Fruit fly (Drosophila melanogaster): Measurements from ENCODE around the gene Slbp.

The Slbp gene

dm6 chr3R:29130902-29131621, 22.0 kb downstream of the Slbp start, which contains the start of the genes dgt6 and Vha100-1:
Gene dgt6 (minus strand): TSS chr3R:29130972.
Gene Vha100-1 (plus strand): TSS chr3R:29131193.
- TF ChIP-seq Dbx (GFP tag; IDR thresholded peaks at IDR 0.05) (peak; percentile 43; the same call in 1 of the 3 replicates), CG4820 (GFP tag; optimal IDR thresholded peaks at IDR 0.05) (peak; percentile 29), CG2116 (GFP tag; optimal IDR thresholded peaks at IDR 0.05) (peak; percentile 57), pnt (GFP tag; optimal IDR thresholded peaks at IDR 0.05) (no peak), CG12659 (GFP tag; optimal IDR thresholded peaks at IDR 0.05) (peak; percentile 49), cg (GFP tag; optimal IDR thresholded peaks at IDR 0.05) (no peak), CG10654 (GFP tag; optimal IDR thresholded peaks at IDR 0.05) (peak; percentile 22), Med (GFP tag) (peak; percentile 74), Pdp1 (GFP tag; optimal IDR thresholded peaks at IDR 0.05) (peak in 1 of 2 experiments; percentile 61), lola (GFP tag; optimal IDR thresholded peaks at IDR 0.05) (peak in 1 of 3 experiments; percentile 26), Meics (GFP tag; optimal IDR thresholded peaks at IDR 0.05) (peak; percentile 1), sens (GFP tag) (peak; percentile 74), Spps (tag; optimal IDR thresholded peaks at IDR 0.05) (peak; percentile 0), Dref (GFP tag; IDR thresholded peaks at IDR 0.05) (peak; percentile 30; the same call in 1 of the 2 replicates), HmgZ (tag; optimal IDR thresholded peaks at IDR 0.05) (peak; percentile 18), Sry-δ (GFP tag; optimal IDR thresholded peaks at IDR 0.05) (peak; percentile 46), CG6854 (GFP tag; optimal IDR thresholded peaks at IDR 0.05) (no peak), CG17829 (tag; optimal IDR thresholded peaks at IDR 0.05) (peak; percentile 65), Gsc (GFP tag; IDR thresholded peaks at IDR 0.05) (no peak), B-H1 (GFP tag; IDR thresholded peaks at IDR 0.05) (no peak), Aef1 (GFP tag; IDR thresholded peaks at IDR 0.05) (peak; percentile 89), gce (GFP tag; IDR thresholded peaks at IDR 0.05) (no peak), MESR4 (GFP tag; optimal IDR thresholded peaks at IDR 0.05) (peak; percentile 69), pan (optimal IDR thresholded peaks at IDR 0.05) (no peak), pan (GFP tag; optimal IDR thresholded peaks at IDR 0.05 in 1 of 2, IDR thresholded peaks at IDR 0.05 in 1 of 2) (peak in 1 of 2 experiments; percentile 55), CG7928 (GFP tag; optimal IDR thresholded peaks at IDR 0.05) (no peak), Fer1 (GFP tag; optimal IDR thresholded peaks at IDR 0.05) (no peak), CG13424 (tag; optimal IDR thresholded peaks at IDR 0.05) (peak; percentile 21), mam (GFP tag; optimal IDR thresholded peaks at IDR 0.05) (no peak), nmo (GFP tag; optimal IDR thresholded peaks at IDR 0.05) (peak; percentile 65), CG30403 (GFP tag; optimal IDR thresholded peaks at IDR 0.05) (peak; percentile 51), Doc3 (GFP tag; IDR thresholded peaks at IDR 0.05; ENCODE audit: partially characterized antibody) (no peak), Stat92E (GFP tag; optimal IDR thresholded peaks at IDR 0.05) (peak in 1 of 3 experiments; percentile 32), bcd (GFP tag; optimal IDR thresholded peaks at IDR 0.05) (no peak), lbe (GFP tag; optimal IDR thresholded peaks at IDR 0.05) (peak; percentile 5), lov (optimal IDR thresholded peaks at IDR 0.05) (no peak), lov (GFP tag; IDR thresholded peaks at IDR 0.05) (0 out of 3 replicates have a peak, but pooled peaks have one; percentile 11), exex (tag; optimal IDR thresholded peaks at IDR 0.05) (peak; percentile 4), Xbp1 (GFP tag; optimal IDR thresholded peaks at IDR 0.05) (peak; percentile 19), CG30020 (tag; optimal IDR thresholded peaks at IDR 0.05) (peak; percentile 70), dysf (GFP tag; IDR thresholded peaks at IDR 0.05) (no peak), nerfin-1 (tag; optimal IDR thresholded peaks at IDR 0.05) (peak; percentile 39), ems (GFP tag; optimal IDR thresholded peaks at IDR 0.05) (peak; percentile 35), Sry-β (GFP tag; optimal IDR thresholded peaks at IDR 0.05) (peak; percentile 14), Scr (GFP tag; IDR thresholded peaks at IDR 0.05; ENCODE audit: partially characterized antibody) (peak; percentile 27; the same call in 1 of the 2 replicates), Fer3 (tag; optimal IDR thresholded peaks at IDR 0.05) (peak; percentile 6), vvl (GFP tag; IDR thresholded peaks at IDR 0.05) (peak; percentile 52; the same call in 1 of the 2 replicates), CG12391 (tag; optimal IDR thresholded peaks at IDR 0.05) (peak; percentile 62), CG11456 (GFP tag; IDR thresholded peaks at IDR 0.05) (no peak)

Measured in whole organism, embryonic.